Fruit fly (Drosophila melanogaster) S2 (cell line): ENCODE data around the gene Syx8.

Source experiments
- CG8478 ChIP-seq: fragments of >200 bp; optimal IDR thresholded peaks from 2 replicates; lab custom pipeline; 2018
- CTCF ChIP-seq, 2 experiments: fragments of >200 bp; optimal IDR thresholded peaks; 2 replicates each; lab custom pipeline; 2018

DNA sequence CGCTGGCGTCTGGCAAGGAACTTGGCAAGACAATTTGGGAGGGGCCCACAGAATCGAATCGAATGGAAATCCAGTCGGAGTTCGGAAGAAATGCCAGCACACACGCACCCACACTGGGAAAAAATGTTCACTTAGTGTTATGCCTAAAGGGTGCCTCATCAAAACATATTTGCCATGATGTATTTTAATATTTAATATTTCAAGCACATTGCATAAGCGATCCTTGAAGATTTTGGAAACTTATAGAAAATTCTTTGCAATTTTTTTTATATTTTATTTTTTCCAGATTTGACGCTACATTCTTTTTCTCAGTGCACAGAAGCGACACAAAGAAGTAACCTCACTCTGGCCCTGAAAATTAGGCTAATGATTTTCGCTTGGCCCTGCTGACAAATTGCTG is 20.8 kb downstream of the Syx8 start:
- TF ChIP-seq CG8478 (lab: Kevin White, UChicago), result no peak
- TF ChIP-seq CTCF (optimal IDR thresholded peaks at IDR 0.05; lab: Kevin White, UChicago), result no peak
